Worm (Caenorhabditis elegans): ENCODE measurements around the gene ZK105.13.

Gene ZK105.13

DNA sequence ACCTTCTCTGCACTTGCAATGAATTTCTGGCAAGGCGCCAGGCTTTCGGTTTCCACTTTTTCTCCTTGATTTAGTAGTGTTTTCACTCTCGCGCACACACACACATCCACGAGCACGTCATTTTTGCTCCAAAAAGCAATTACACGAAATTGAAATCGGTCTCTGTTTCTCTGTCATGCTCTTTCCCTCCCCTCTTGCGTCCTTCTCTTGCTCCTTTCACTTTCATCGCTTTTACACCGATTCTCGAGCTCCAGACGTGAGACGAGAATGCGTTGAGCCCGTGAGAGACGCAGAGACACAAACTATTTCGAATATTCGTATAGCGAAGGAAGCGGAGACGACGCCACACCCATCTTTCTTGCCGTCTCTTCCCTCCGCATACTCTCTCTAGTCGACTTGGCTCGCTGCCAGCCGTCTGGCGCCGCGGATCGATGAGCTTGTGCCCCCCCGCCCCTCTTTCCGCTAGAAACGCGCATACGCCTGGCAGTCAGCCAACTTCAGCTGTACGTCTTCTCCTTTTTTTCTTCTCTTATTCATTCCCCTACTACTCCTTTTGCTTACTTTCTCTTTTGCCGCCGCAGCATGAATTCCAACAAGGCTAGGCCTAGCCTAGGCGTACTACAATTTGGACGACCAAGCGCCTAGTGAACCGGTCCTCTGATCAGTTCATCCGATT is 15.2 kb upstream of the ZK105.13 start:
- TF ChIP-seq rnt-1 (tag; optimal IDR thresholded peaks at IDR 0.05) (peak; percentile 81), egl-13 (tag; optimal IDR thresholded peaks at IDR 0.05) (peak; percentile 96), pag-3 (tag; optimal IDR thresholded peaks at IDR 0.05; ENCODE audit: borderline replicate concordance, insufficient read depth) (no peak), nhr-71 (tag; optimal IDR thresholded peaks at IDR 0.05) (peak; percentile 96), lin-35 (GFP tag; optimal IDR thresholded peaks at IDR 0.05) (peak in 1 of 2 experiments; percentile 67), elt-2 (tag; optimal IDR thresholded peaks at IDR 0.05) (peak; percentile 45), alr-1 (tag; optimal IDR thresholded peaks at IDR 0.05; ENCODE audit: borderline replicate concordance) (no peak), F16B12.6 (tag; optimal IDR thresholded peaks at IDR 0.05) (no peak), elt-3 (tag; optimal IDR thresholded peaks at IDR 0.05) (peak in 1 of 6 experiments; percentile 41), lin-39 (tag; optimal IDR thresholded peaks at IDR 0.05) (peak; percentile 24), ceh-82 (tag; optimal IDR thresholded peaks at IDR 0.05) (peak; percentile 29 to 81 (median 41)), mef-2 (tag; optimal IDR thresholded peaks at IDR 0.05) (peak; percentile 46), vab-15 (tag; optimal IDR thresholded peaks at IDR 0.05) (no peak), efl-1 (optimal IDR thresholded peaks at IDR 0.05) (peak; percentile 72 to 75), efl-1 (GFP tag; optimal IDR thresholded peaks at IDR 0.05 in 1 of 2) (peak; percentile 32 to 95), ets-5 (GFP tag; IDR thresholded peaks at IDR 0.05) (no peak), ceh-8 (GFP tag; optimal IDR thresholded peaks at IDR 0.05) (peak; percentile 74), jun-1 (tag; optimal IDR thresholded peaks at IDR 0.05) (peak; percentile 82), fkh-4 (tag; optimal IDR thresholded peaks at IDR 0.05; ENCODE audit: borderline replicate concordance) (peak; percentile 3), lir-3 (tag; optimal IDR thresholded peaks at IDR 0.05; ENCODE audit: poor library complexity) (no peak), unc-98 (GFP tag; IDR thresholded peaks at IDR 0.05) (peak; percentile 49; the same call in 1 of the 2 replicates), snpc-4 (tag; optimal IDR thresholded peaks at IDR 0.05) (peak; percentile 16), mep-1 (tag; optimal IDR thresholded peaks at IDR 0.05) (peak; percentile 70), skn-1 (tag; optimal IDR thresholded peaks at IDR 0.05) (peak; percentile 40), dsc-1 (tag; optimal IDR thresholded peaks at IDR 0.05) (peak; percentile 86), irx-1 (tag; optimal IDR thresholded peaks at IDR 0.05) (peak; percentile 74), dpl-1 (GFP tag; optimal IDR thresholded peaks at IDR 0.05) (peak; percentile 21 to 50 (median 47)), C16A3.4 (tag; optimal IDR thresholded peaks at IDR 0.05) (peak; percentile 26), efl-3 (GFP tag; optimal IDR thresholded peaks at IDR 0.05) (no peak), mab-9 (GFP tag; IDR thresholded peaks at IDR 0.05) (no peak), grh-1 (GFP tag; IDR thresholded peaks at IDR 0.05) (peak; percentile 18; the same call in 1 of the 2 replicates), hlh-4 (tag; optimal IDR thresholded peaks at IDR 0.05) (peak; percentile 19), ceh-90 (tag; optimal IDR thresholded peaks at IDR 0.05) (no peak), lin-13 (GFP tag; optimal IDR thresholded peaks at IDR 0.05) (peak; percentile 43), aly-2 (tag; optimal IDR thresholded peaks at IDR 0.05) (no peak), fkh-10 (GFP tag; optimal IDR thresholded peaks at IDR 0.05) (peak; percentile 88), unc-130 (tag; optimal IDR thresholded peaks at IDR 0.05) (peak; percentile 36), mdl-1 (tag; optimal IDR thresholded peaks at IDR 0.05) (no peak), ama-1 (optimal IDR thresholded peaks at IDR 0.05) (no peak), lin-14 (GFP tag; optimal IDR thresholded peaks at IDR 0.05) (peak; percentile 98), nhr-76 (tag; optimal IDR thresholded peaks at IDR 0.05) (no peak), sox-4 (tag; optimal IDR thresholded peaks at IDR 0.05) (peak; percentile 75), lsy-2 (tag; optimal IDR thresholded peaks at IDR 0.05) (peak; percentile 64 to 78), nhr-90 (tag; optimal IDR thresholded peaks at IDR 0.05; ENCODE audit: poor library complexity) (no peak), sptf-1 (tag; optimal IDR thresholded peaks at IDR 0.05) (no peak), nhr-237 (tag; optimal IDR thresholded peaks at IDR 0.05) (no peak), ztf-11 (tag; optimal IDR thresholded peaks at IDR 0.05) (peak in 1 of 2 experiments; percentile 64), zag-1 (tag; optimal IDR thresholded peaks at IDR 0.05) (peak; percentile 56), nhr-47 (tag; optimal IDR thresholded peaks at IDR 0.05) (peak; percentile 94), nhr-77 (tag; optimal IDR thresholded peaks at IDR 0.05) (peak; percentile 85), fos-1 (tag; optimal IDR thresholded peaks at IDR 0.05) (peak; percentile 75)
